Worm (Caenorhabditis elegans): Measurements from ENCODE around the gene C26E1.1.

Gene C26E1.1

ce11 chrV:13268032-13268431 lies 29.3 kb upstream of the C26E1.1 start:
- no peak for TF ChIP-seq mep-1 (tag; optimal IDR thresholded peaks at IDR 0.05)
- TF ChIP-seq ces-1 (GFP tag; optimal IDR thresholded peaks at IDR 0.05), result no peak
- no peak for TF ChIP-seq unc-39 (tag; optimal IDR thresholded peaks at IDR 0.05)
- TF ChIP-seq mab-5 (tag; optimal IDR thresholded peaks at IDR 0.05), result no peak
- TF ChIP-seq ztf-11 (tag; optimal IDR thresholded peaks at IDR 0.05), result no peak
- no peak for TF ChIP-seq ceh-39 (tag; optimal IDR thresholded peaks at IDR 0.05)
- TF ChIP-seq elt-3 (tag; optimal IDR thresholded peaks at IDR 0.05), result no peak
- TF ChIP-seq cnd-1 (tag; optimal IDR thresholded peaks at IDR 0.05), result no peak
- no peak for TF ChIP-seq snpc-4 (tag; optimal IDR thresholded peaks at IDR 0.05)
- no peak for TF ChIP-seq nhr-237 (tag; optimal IDR thresholded peaks at IDR 0.05)
- TF ChIP-seq elt-1 (tag; optimal IDR thresholded peaks at IDR 0.05; ENCODE audit: borderline replicate concordance, insufficient read depth), result no peak
- no peak for TF ChIP-seq ham-2 (GFP tag; optimal IDR thresholded peaks at IDR 0.05)
- no peak for TF ChIP-seq unc-62 (GFP tag; optimal IDR thresholded peaks at IDR 0.05)

ce11 chrV:13269228-13269630 lies 28.1 kb upstream of the C26E1.1 start:
- TF ChIP-seq lin-13 (tag; optimal IDR thresholded peaks at IDR 0.05), result no peak
- TF ChIP-seq blmp-1 (tag; optimal IDR thresholded peaks at IDR 0.05), result no peak
- no peak for TF ChIP-seq elt-3 (tag; optimal IDR thresholded peaks at IDR 0.05)
- TF ChIP-seq zip-8 (tag; optimal IDR thresholded peaks at IDR 0.05), result no peak
- no peak for TF ChIP-seq drap-1 (GFP tag; optimal IDR thresholded peaks at IDR 0.05)
- no peak for TF ChIP-seq nhr-76 (tag; optimal IDR thresholded peaks at IDR 0.05)
- no peak for TF ChIP-seq pha-4 (tag; optimal IDR thresholded peaks at IDR 0.05)
- TF ChIP-seq M03D4.4 (tag; optimal IDR thresholded peaks at IDR 0.05), result no peak
- no peak for TF ChIP-seq ztf-11 (tag; optimal IDR thresholded peaks at IDR 0.05)
- no peak for TF ChIP-seq mls-2 (tag; optimal IDR thresholded peaks at IDR 0.05)
- no peak for TF ChIP-seq elt-1 (tag; optimal IDR thresholded peaks at IDR 0.05; ENCODE audit: borderline replicate concordance, insufficient read depth)
- no peak for TF ChIP-seq tbx-8 (GFP tag; optimal IDR thresholded peaks at IDR 0.05)
- no peak for TF ChIP-seq cnd-1 (tag; optimal IDR thresholded peaks at IDR 0.05)
- no peak for TF ChIP-seq ceh-83 (GFP tag; optimal IDR thresholded peaks at IDR 0.05)
- TF ChIP-seq lin-32 (GFP tag; optimal IDR thresholded peaks at IDR 0.05), result no peak

DNA sequence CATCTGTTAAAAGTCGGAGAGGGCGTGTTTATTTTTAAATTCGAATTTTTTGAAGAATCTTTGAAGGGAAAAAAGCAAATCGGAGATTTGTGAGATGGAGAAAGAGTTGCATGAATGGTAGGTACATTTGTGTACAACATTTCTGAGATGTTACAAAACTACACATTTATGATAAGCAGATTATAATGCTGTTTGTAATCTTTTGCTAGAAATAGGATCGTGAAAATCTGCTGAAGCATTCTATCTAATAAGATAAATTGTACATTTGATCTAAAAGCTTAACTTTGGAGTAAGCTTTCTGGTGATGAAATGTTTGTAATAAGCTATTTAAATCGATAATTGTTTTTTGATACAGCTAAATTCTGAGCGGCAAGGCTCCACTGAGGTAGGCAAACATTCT lies 25.0 kb upstream of the C26E1.1 start:
- no peak for TF ChIP-seq elt-1 (tag; optimal IDR thresholded peaks at IDR 0.05; ENCODE audit: borderline replicate concordance, insufficient read depth)
- TF ChIP-seq unc-62 (GFP tag; optimal IDR thresholded peaks at IDR 0.05), result no peak
- TF ChIP-seq mls-2 (tag; optimal IDR thresholded peaks at IDR 0.05), result no peak
- no peak for TF ChIP-seq lin-32 (GFP tag; optimal IDR thresholded peaks at IDR 0.05)
- TF ChIP-seq nhr-2 (tag; optimal IDR thresholded peaks at IDR 0.05), result no peak
- no peak for TF ChIP-seq ceh-43 (GFP tag; optimal IDR thresholded peaks at IDR 0.05)
- TF ChIP-seq zip-8 (tag; optimal IDR thresholded peaks at IDR 0.05), result no peak
- TF ChIP-seq bed-3 (GFP tag; optimal IDR thresholded peaks at IDR 0.05), result no peak
- no peak for TF ChIP-seq ham-2 (GFP tag; optimal IDR thresholded peaks at IDR 0.05)
- no peak for TF ChIP-seq unc-120 (tag; optimal IDR thresholded peaks at IDR 0.05; ENCODE audit: poor library complexity, severe bottlenecking)
- no peak for TF ChIP-seq elt-3 (tag; optimal IDR thresholded peaks at IDR 0.05)
- no peak for TF ChIP-seq sptf-1 (tag; optimal IDR thresholded peaks at IDR 0.05)
- TF ChIP-seq unc-39 (tag; optimal IDR thresholded peaks at IDR 0.05), result no peak
- TF ChIP-seq nhr-28 (tag; optimal IDR thresholded peaks at IDR 0.05), result no peak

DNA sequence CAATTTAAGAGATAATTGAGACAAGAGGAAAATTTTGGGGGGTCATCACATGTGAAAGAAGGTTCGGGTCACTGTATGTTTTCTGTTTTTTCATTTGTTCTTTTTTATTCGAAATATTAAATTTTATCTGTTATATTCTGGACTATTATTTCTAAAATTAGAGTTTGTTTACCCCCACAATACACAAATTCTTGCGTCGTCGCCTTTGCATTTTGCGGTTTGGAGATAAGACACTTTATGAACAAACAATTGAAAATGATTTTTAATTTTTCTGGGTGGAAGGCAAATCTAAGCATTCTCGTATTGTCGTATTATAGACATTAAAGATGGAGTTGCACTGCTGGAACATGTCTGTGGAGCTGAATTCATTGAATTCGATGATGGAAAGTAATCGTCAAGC lies 24.0 kb upstream of the C26E1.1 start:
- TF ChIP-seq ces-1 (GFP tag; optimal IDR thresholded peaks at IDR 0.05), result no peak
- no peak for TF ChIP-seq mls-2 (tag; optimal IDR thresholded peaks at IDR 0.05)
- TF ChIP-seq elt-3 (tag; optimal IDR thresholded peaks at IDR 0.05), result no peak
- no peak for TF ChIP-seq zip-8 (tag; optimal IDR thresholded peaks at IDR 0.05)
- TF ChIP-seq tbx-8 (GFP tag; optimal IDR thresholded peaks at IDR 0.05), result no peak
- TF ChIP-seq unc-120 (tag; optimal IDR thresholded peaks at IDR 0.05; ENCODE audit: poor library complexity, severe bottlenecking), result no peak
- TF ChIP-seq drap-1 (GFP tag; optimal IDR thresholded peaks at IDR 0.05), result no peak
- TF ChIP-seq nhr-12 (tag; optimal IDR thresholded peaks at IDR 0.05), result no peak
- TF ChIP-seq sptf-1 (tag; optimal IDR thresholded peaks at IDR 0.05), result no peak
- TF ChIP-seq sem-2 (GFP tag; optimal IDR thresholded peaks at IDR 0.05), result no peak
- no peak for TF ChIP-seq cnd-1 (tag; optimal IDR thresholded peaks at IDR 0.05)
- TF ChIP-seq unc-39 (tag; optimal IDR thresholded peaks at IDR 0.05), result no peak

ce11 chrV:13274615-13275014 lies 22.7 kb upstream of the C26E1.1 start:
- no peak for TF ChIP-seq unc-120 (tag; optimal IDR thresholded peaks at IDR 0.05; ENCODE audit: poor library complexity, severe bottlenecking)
- TF ChIP-seq unc-62 (GFP tag; optimal IDR thresholded peaks at IDR 0.05), result no peak
- TF ChIP-seq mls-2 (tag; optimal IDR thresholded peaks at IDR 0.05), result no peak
- TF ChIP-seq ceh-39 (tag; optimal IDR thresholded peaks at IDR 0.05), result no peak

Measured in whole organism, mixed stage, embryonic.